Worm (Caenorhabditis elegans) whole organism, L4 larva: Measurements from ENCODE around the gene ZC317.7.

Experiments
- F37D6.2 ChIP-seq: sonication (generic microtip); optimal IDR thresholded peaks from 2 replicates; lab custom pipeline; 2016; ENCODE audit warnings: mild to moderate bottlenecking, missing genetic modification characterization, missing compliant biosample characterization
- F44E2.7 ChIP-seq: fragments of 200-800 bp; sonication (Bioruptor generic); IDR thresholded peaks from 2 replicates; pipeline ENCODE4 v2.1.2; 2022; ENCODE audit warnings: missing genetic modification characterization, missing compliant biosample characterization
- R02D3.7 ChIP-seq: fragments of 150-350 bp; sonication (generic microtip); optimal IDR thresholded peaks from 3 replicates; lab custom pipeline; 2014; ENCODE audit warnings: missing biosample characterization, missing genetic modification characterization
- T26A8.4 ChIP-seq: fragments of 200-800 bp; sonication (Bioruptor generic); IDR thresholded peaks from 2 replicates; pipeline ENCODE4 v1.3.6; 2022; ENCODE audit warnings: missing genetic modification characterization, missing compliant biosample characterization
- Y48G9A.11 ChIP-seq: fragments of 200-800 bp; sonication (Bioruptor generic); IDR thresholded peaks from 2 replicates; pipeline ENCODE4 v1.3.6; 2022; ENCODE audit warnings: missing genetic modification reagents, missing genetic modification characterization, missing compliant biosample characterization
- Y5F2A.4 ChIP-seq: fragments of 200-800 bp; sonication (Bioruptor generic); optimal IDR thresholded peaks from 2 replicates; lab custom pipeline; 2018; ENCODE audit warnings: mild to moderate bottlenecking, missing genetic modification characterization, missing compliant biosample characterization
- Y75B8A.6 ChIP-seq: fragments of 200-800 bp; sonication (Bioruptor generic); IDR thresholded peaks from 2 replicates; pipeline ENCODE4 v1.3.6; 2022; ENCODE audit warnings: missing genetic modification reagents, missing genetic modification characterization, missing compliant biosample characterization
- aha-1 ChIP-seq: fragments of 150-350 bp; peaks from one replicate; lab custom pipeline; 2014; ENCODE audit warnings: missing biosample characterization, missing genetic modification characterization
- arid-1 ChIP-seq: fragments of 200-800 bp; sonication (Bioruptor generic); conservative IDR thresholded peaks from 2 replicates; pipeline ENCODE4 v1.3.6; 2022; ENCODE audit warnings: missing genetic modification reagents, missing genetic modification characterization, missing compliant biosample characterization
- ceh-32 ChIP-seq: sonication (generic microtip); optimal IDR thresholded peaks from 2 replicates; lab custom pipeline; 2016; ENCODE audit warnings: mild to moderate bottlenecking, missing genetic modification characterization, missing compliant biosample characterization; ENCODE audit not compliant: poor library complexity
- daf-19 ChIP-seq: fragments of 200-800 bp; sonication (Bioruptor generic); conservative IDR thresholded peaks from 2 replicates; pipeline ENCODE4 v1.3.6; 2022; ENCODE audit warnings: missing genetic modification characterization, missing compliant biosample characterization
- daf-8 ChIP-seq: fragments of 200-800 bp; sonication (Bioruptor generic); IDR thresholded peaks from 2 replicates; pipeline ENCODE4 v1.3.6; 2022; ENCODE audit warnings: missing genetic modification characterization, missing compliant biosample characterization
- egl-43 ChIP-seq: fragments of 200-800 bp; sonication (Bioruptor generic); IDR thresholded peaks from 2 replicates; pipeline ENCODE4 v1.3.6; 2022; ENCODE audit warnings: missing genetic modification reagents, missing genetic modification characterization, missing compliant biosample characterization
- fkh-10 ChIP-seq: fragments of 150-350 bp; optimal IDR thresholded peaks from 2 replicates; lab custom pipeline; 2014; ENCODE audit warnings: missing biosample characterization, missing genetic modification reagents, missing genetic modification characterization
- hif-1 ChIP-seq, 2 experiments: sonication (generic microtip); optimal IDR thresholded peaks; 2 replicates each; lab custom pipeline; 2016 to 2017; ENCODE audit warnings: missing compliant biosample characterization in 2 of 2, missing genetic modification characterization in 2 of 2, missing genetic modification reagents in 2 of 2, missing genotype in 2 of 2, mild to moderate bottlenecking in 1 of 2
- lin-1 ChIP-seq: fragments of 200-800 bp; sonication (Bioruptor generic); IDR thresholded peaks from 2 replicates; pipeline ENCODE4 v1.3.6; 2022; ENCODE audit warnings: missing genetic modification reagents, missing genetic modification characterization, missing compliant biosample characterization
- lin-38 ChIP-seq: fragments of 200-800 bp; sonication (Bioruptor generic); IDR thresholded peaks from 2 replicates; pipeline ENCODE4 v1.3.6; 2022; ENCODE audit warnings: missing genetic modification reagents, missing genetic modification characterization, missing compliant biosample characterization
- lsy-2 ChIP-seq, 2 experiments: fragments of 150-350 bp in 1 of 2; sonication (generic microtip) in 1 of 2; optimal IDR thresholded peaks; 2 replicates each; lab custom pipeline; 2014 to 2017; ENCODE audit warnings: missing biosample characterization in 2 of 2, missing genetic modification characterization in 2 of 2
- mes-2 ChIP-seq: sonication (generic microtip); optimal IDR thresholded peaks from 2 replicates; lab custom pipeline; 2016; ENCODE audit warnings: missing genotype, mild to moderate bottlenecking, missing genetic modification characterization, missing compliant biosample characterization; ENCODE audit not compliant: poor library complexity, severe bottlenecking
- mxl-2 ChIP-seq: fragments of 200-800 bp; sonication (Bioruptor generic); conservative IDR thresholded peaks from 2 replicates; pipeline ENCODE4 v1.3.6; 2022; ENCODE audit warnings: missing genetic modification reagents, missing genetic modification characterization, missing compliant biosample characterization
- mxl-3 ChIP-seq: fragments of 200-800 bp; sonication (Bioruptor generic); optimal IDR thresholded peaks from 2 replicates; lab custom pipeline; 2018; ENCODE audit warnings: mild to moderate bottlenecking, missing genetic modification characterization, missing compliant biosample characterization
- rbr-2 ChIP-seq: sonication (generic microtip); optimal IDR thresholded peaks from 2 replicates; lab custom pipeline; 2016; ENCODE audit warnings: missing genotype, missing genetic modification characterization, missing compliant biosample characterization
- set-16 ChIP-seq: fragments of 200-800 bp; sonication (Bioruptor generic); IDR thresholded peaks from 2 replicates; pipeline ENCODE4 v1.3.6; 2022; ENCODE audit warnings: missing genetic modification reagents, missing genetic modification characterization, missing compliant biosample characterization
- snpc-1.2 ChIP-seq: fragments of 200-800 bp; sonication (Bioruptor generic); IDR thresholded peaks from 2 replicates; pipeline ENCODE4 v1.3.6; 2022; ENCODE audit warnings: missing genetic modification reagents, missing genetic modification characterization, missing compliant biosample characterization
- snpc-4 ChIP-seq: fragments of 150-350 bp; optimal IDR thresholded peaks from 2 replicates; lab custom pipeline; 2014; ENCODE audit warnings: missing biosample characterization, missing genetic modification characterization
- spr-1 ChIP-seq: sonication (generic microtip); optimal IDR thresholded peaks from 2 replicates; lab custom pipeline; 2016; ENCODE audit warnings: mild to moderate bottlenecking, missing genetic modification characterization, missing compliant biosample characterization
- spr-3 ChIP-seq: fragments of 200-800 bp; sonication (Bioruptor generic); optimal IDR thresholded peaks from 2 replicates; lab custom pipeline; 2018; ENCODE audit warnings: mild to moderate bottlenecking, missing genetic modification characterization, missing compliant biosample characterization
- tag-97 ChIP-seq: fragments of 200-800 bp; sonication (Bioruptor generic); IDR thresholded peaks from 2 replicates; pipeline ENCODE4 v1.3.6; 2022; ENCODE audit warnings: missing genetic modification characterization, missing compliant biosample characterization
- unc-130 ChIP-seq: sonication (generic microtip); optimal IDR thresholded peaks from 2 replicates; lab custom pipeline; 2016; ENCODE audit warnings: missing genetic modification reagents, missing genetic modification characterization, missing compliant biosample characterization
- unc-39 ChIP-seq: sonication (generic microtip); optimal IDR thresholded peaks from 2 replicates; lab custom pipeline; 2017; ENCODE audit warnings: missing biosample characterization, missing genetic modification characterization
- unc-62 ChIP-seq, 3 experiments: fragments of 150-350 bp in 1 of 3; sonication (generic microtip); optimal IDR thresholded peaks in 2 of 3; peaks in 1 of 3; 1 replicate in 1 of 3; 2 replicates in 2 of 3; lab custom pipeline; 2014 to 2017; ENCODE audit warnings: missing biosample characterization in 3 of 3, missing genetic modification characterization in 3 of 3, missing genetic modification reagents in 3 of 3, missing genotype in 1 of 3

The ZC317.7 gene

ce11 chrV:5462894-5463293, 7.9 kb downstream of the ZC317.7 start, which contains the start of gene srg-67:
Gene srg-67, minus strand, starts transcription at chrV:5462994.
- TF ChIP-seq spr-1 (tag; lab: Kevin White, UChicago) (no peak), arid-1 (GFP tag; lab: Robert Waterston, UW) (no peak), Y5F2A.4 (GFP tag; lab: Kevin White, UChicago) (no peak), ceh-32 (tag; lab: Kevin White, UChicago) (no peak), set-16 (no peak), unc-39 (tag; lab: Kevin White, UChicago) (no peak), F44E2.7 (GFP tag; lab: Robert Waterston, UW) (no peak), unc-62 (GFP tag; optimal IDR thresholded peaks at IDR 0.05 in 1 of 2; lab: Kevin White, UChicago) (no peak), unc-62 (tag; optimal IDR thresholded peaks at IDR 0.05; lab: Kevin White, UChicago) (no peak), T26A8.4 (GFP tag; lab: Robert Waterston, UW) (no peak), snpc-4 (tag; lab: Kevin White, UChicago) (no peak), lin-1 (GFP tag; lab: Robert Waterston, UW) (no peak), tag-97 (GFP tag; lab: Robert Waterston, UW) (no peak), mxl-3 (GFP tag; lab: Kevin White, UChicago) (no peak), lin-38 (no peak), egl-43 (GFP tag; lab: Robert Waterston, UW) (no peak), Y75B8A.6 (no peak)

- TF ChIP-seq aha-1 (peak; percentile 53), rbr-2 (tag; lab: Kevin White, UChicago) (no peak)
Measured at ce11 chrV:5459806-5460205, 11.0 kb downstream of the ZC317.7 start, which contains the start of gene ZC317.2. Gene ZC317.2, plus strand, starts transcription at chrV:5460106.

- TF ChIP-seq mxl-2 (GFP tag; lab: Robert Waterston, UW) (no peak), R02D3.7 (no peak), fkh-10 (GFP tag; lab: Kevin White, UChicago) (peak; percentile 74)
Measured at ce11 chrV:5454955-5455354, 15.9 kb downstream of the ZC317.7 start.

ce11 chrV:5453615-5454014, 17.2 kb downstream of the ZC317.7 start, which contains the start of gene glc-3:
Gene glc-3, minus strand, starts transcription at chrV:5453715.
- TF ChIP-seq F37D6.2 (no peak), hif-1 (tag; optimal IDR thresholded peaks at IDR 0.05; lab: Kevin White, UChicago) (no peak), daf-8 (GFP tag; lab: Robert Waterston, UW) (no peak), unc-130 (no peak), mes-2 (tag; lab: Kevin White, UChicago) (no peak), Y48G9A.11 (no peak), spr-3 (GFP tag; lab: Kevin White, UChicago) (no peak)

ce11 chrV:5450742-5451141, 20.1 kb downstream of the ZC317.7 start:
- no peak for TF ChIP-seq lin-1 (GFP tag; lab: Robert Waterston, UW)
- no peak for TF ChIP-seq daf-19 (GFP tag; lab: Robert Waterston, UW)
- TF ChIP-seq lsy-2 (tag; optimal IDR thresholded peaks at IDR 0.05; lab: Kevin White, UChicago): no peak
- TF ChIP-seq aha-1: peak; percentile 73
- peak in 1 of 2 experiments; percentile 82 for TF ChIP-seq unc-62 (GFP tag; optimal IDR thresholded peaks at IDR 0.05 in 1 of 2; lab: Kevin White, UChicago)
- no peak for TF ChIP-seq unc-62 (tag; optimal IDR thresholded peaks at IDR 0.05; lab: Kevin White, UChicago)

ce11 chrV:5447057-5447456, 23.8 kb downstream of the ZC317.7 start:
- TF ChIP-seq aha-1: peak; percentile 45
- TF ChIP-seq F44E2.7 (GFP tag; lab: Robert Waterston, UW): no peak
- no peak for TF ChIP-seq snpc-1.2 (GFP tag; lab: Robert Waterston, UW)
